Worm (Caenorhabditis elegans): Measurements from ENCODE around the gene srd-59.

srd-59 gene

DNA sequence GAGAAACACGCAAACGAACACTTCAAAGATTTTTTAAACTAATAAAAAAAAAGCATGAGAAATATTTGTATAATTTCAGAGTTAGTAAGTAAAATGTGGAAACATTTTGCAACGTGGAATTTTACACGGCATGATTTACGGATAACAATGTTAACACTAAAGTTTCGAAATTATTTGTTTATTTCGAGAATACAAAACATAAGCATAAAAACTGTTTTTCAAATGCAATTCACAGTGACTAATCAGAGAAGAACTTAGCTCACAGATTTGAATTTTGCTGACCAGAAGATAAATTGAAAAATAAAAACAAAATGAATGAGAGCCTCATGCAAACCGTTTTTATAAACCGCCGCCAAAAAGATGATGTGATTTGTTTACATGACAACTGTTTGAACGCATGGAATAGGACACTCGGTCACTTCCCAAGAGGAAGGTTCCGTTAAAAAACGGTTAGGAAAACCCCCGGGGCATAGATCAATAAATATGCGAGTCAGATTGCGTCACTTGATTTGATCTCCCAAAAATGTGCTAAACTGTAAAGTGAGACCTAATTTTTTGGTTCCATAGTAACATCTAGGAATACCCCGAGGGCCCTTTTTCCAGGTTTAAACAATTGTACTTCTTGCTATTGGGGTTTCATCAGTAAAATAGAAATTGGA is 20.5 kb downstream of the srd-59 start, which contains the start of gene clh-3:
Gene clh-3, minus strand, starts transcription at position 51 of the 659 bp plus-strand sequence.
- no peak for TF ChIP-seq dao-5 (tag; optimal IDR thresholded peaks at IDR 0.05)
- TF ChIP-seq W03F9.2 (tag; optimal IDR thresholded peaks at IDR 0.05), result no peak
- TF ChIP-seq him-1 (tag; optimal IDR thresholded peaks at IDR 0.05), result no peak

DNA sequence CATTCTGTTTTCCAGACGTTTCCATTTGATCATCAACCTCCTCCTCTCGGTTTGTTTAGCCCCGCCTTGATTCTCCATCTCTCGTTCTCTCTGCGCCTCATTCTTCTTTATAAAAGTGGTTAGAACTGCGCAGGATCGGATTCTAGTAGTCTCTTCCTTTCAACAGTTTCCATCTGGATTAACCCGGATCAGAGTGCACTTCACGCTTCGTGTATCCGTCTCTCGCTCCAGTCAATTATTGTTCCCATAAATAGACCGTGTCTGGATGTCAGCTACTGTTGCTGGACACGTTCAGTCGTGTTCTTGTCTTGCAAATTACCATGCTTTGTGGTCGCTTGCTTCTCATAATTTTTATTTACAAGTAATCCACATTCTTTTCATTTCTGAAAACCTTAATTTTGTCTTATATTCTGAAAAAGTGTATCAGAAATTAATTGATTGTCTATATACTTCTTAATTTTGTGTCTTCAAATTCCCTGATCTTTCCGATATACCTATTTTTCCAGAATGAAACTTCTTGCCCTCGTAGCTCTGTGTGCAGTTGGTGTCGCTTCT is 23.2 kb downstream of the srd-59 start, which contains the start of gene F32A5.4:
Gene F32A5.4, plus strand, starts transcription at position 505 of the 555 bp plus-strand sequence.
- no peak for TF ChIP-seq him-1 (tag; optimal IDR thresholded peaks at IDR 0.05)
- TF ChIP-seq dao-5 (tag; optimal IDR thresholded peaks at IDR 0.05), result no peak
- no peak for TF ChIP-seq W03F9.2 (tag; optimal IDR thresholded peaks at IDR 0.05)

DNA sequence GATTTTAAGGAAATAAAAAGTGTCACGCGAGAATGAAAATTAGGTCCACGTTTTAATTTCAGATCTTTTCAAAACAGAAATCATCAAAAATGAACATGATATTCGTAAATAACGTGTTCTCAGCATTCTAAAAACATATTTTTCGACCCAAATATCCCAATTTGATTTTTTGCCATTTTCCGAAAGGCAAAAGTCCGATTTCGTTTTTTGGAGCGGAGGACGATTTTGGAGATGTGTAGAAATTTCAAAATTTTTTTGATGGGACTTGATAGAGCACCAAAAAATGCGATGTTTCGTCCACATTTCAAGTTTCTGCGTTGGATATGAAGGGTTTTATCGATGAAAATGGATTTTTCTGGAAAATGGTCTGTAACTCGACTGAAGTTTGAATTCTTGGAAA is 25.2 kb downstream of the srd-59 start:
- TF ChIP-seq him-1 (tag; optimal IDR thresholded peaks at IDR 0.05) (no peak), dao-5 (tag; optimal IDR thresholded peaks at IDR 0.05) (no peak), W03F9.2 (tag; optimal IDR thresholded peaks at IDR 0.05) (no peak)

DNA sequence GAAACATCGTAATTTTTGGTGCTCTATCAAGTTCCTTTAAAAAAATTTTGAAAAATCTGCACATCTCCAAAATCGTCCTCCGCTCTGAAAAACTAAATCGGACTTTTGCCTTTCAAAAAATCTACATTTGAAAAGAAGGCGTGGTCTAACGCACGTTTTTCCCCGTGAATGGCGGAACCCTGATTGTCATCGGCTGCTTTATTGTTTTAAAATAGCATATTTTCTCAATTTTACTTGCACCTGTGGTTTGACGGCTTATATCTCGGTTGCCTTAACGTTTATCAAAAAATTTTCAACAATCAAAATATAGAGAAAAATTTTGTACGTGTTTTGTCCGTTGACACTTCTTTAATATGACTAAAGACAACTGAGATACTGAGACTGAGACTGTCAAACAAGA is 26.5 kb downstream of the srd-59 start:
- TF ChIP-seq W03F9.2 (tag; optimal IDR thresholded peaks at IDR 0.05) (no peak), him-1 (tag; optimal IDR thresholded peaks at IDR 0.05) (no peak), dao-5 (tag; optimal IDR thresholded peaks at IDR 0.05) (no peak)

DNA sequence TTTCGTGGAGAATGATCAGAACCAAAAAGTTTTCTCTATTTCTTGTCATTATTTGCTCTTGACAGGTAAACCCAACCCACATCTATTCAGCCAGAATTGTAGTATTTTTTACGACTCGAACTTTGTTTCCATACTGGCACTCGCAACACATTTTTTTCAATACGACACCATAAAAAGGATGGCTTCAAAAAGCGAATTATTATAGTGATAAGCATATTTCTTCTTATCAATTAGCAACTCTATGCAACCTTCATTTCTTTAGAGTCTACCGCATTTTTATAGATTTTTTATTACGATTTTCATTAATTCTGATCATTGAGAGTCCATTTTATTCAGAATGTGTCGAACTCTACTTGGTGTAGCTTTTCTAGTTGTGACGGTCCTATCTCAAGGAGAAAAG is 27.0 kb downstream of the srd-59 start, which contains the start of gene ctsa-3.1:
Gene ctsa-3.1, plus strand, starts transcription at position 337 of the 400 bp plus-strand sequence.
- TF ChIP-seq him-1 (tag; optimal IDR thresholded peaks at IDR 0.05) (no peak), dao-5 (tag; optimal IDR thresholded peaks at IDR 0.05) (no peak), W03F9.2 (tag; optimal IDR thresholded peaks at IDR 0.05) (no peak)

DNA sequence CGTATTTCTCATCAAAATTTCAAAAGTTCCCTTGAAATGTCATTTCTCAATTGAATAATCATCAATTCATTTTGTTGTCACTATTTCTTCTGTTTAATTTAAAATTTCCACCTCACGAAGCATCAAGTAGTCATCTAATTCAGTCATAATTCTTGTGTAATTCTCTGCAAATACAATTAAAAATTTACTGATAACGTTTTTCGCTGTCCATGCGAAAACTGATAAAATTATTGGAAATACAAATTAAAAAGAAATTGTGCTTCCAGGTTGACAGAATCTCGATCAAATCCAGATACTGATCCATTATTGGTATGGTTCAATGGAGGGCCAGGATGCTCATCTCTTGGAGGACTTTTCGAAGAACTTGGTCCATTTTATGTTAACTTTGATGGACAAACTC is 27.8 kb downstream of the srd-59 start:
- no peak for TF ChIP-seq dao-5 (tag; optimal IDR thresholded peaks at IDR 0.05)
- TF ChIP-seq him-1 (tag; optimal IDR thresholded peaks at IDR 0.05), result no peak
- TF ChIP-seq W03F9.2 (tag; optimal IDR thresholded peaks at IDR 0.05), result no peak

DNA sequence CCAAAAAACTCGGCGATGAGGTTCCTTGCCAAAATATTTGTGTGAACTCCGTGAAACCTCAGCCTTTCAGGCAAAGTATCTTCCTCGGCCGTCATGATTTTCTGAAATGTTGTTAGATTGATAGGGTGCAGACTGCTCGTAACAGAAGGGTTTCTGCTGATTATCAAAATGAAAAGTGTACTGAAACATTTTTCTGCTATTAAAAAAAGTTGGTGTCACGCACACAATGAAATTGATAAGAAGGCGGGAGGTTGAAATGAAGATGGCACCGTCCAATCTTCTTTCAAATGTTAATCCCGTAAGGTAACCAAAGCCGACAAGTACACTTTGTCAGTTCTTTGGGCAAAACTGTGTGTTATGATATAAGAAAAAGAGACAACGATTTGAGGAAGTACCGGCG is 31.4 kb downstream of the srd-59 start:
- TF ChIP-seq dao-5 (tag; optimal IDR thresholded peaks at IDR 0.05), result no peak
- no peak for TF ChIP-seq W03F9.2 (tag; optimal IDR thresholded peaks at IDR 0.05)
- no peak for TF ChIP-seq him-1 (tag; optimal IDR thresholded peaks at IDR 0.05)

DNA sequence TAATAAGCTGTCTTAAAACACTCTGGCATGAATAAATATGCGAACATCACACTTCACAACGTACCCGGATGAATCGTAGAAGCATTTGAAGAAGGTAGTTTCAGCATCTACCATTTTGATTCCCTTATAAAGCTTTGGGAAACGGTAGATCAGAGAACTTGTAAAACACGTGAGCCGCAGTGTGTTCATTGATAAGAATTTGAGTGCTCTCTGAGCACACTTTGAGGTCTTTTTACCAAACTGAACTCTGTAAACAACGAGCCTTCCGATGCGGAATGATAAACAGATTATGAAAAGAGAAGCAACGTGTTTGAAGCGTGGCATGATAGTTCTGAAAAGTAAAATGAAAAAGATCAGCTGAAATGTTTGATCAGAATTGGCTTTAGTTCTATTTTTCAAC is 32.8 kb downstream of the srd-59 start, which contains the start of gene aqp-1:
Gene aqp-1, minus strand, starts transcription at position 102 of the 400 bp plus-strand sequence.
- no peak for TF ChIP-seq W03F9.2 (tag; optimal IDR thresholded peaks at IDR 0.05)
- TF ChIP-seq dao-5 (tag; optimal IDR thresholded peaks at IDR 0.05), result no peak
- TF ChIP-seq him-1 (tag; optimal IDR thresholded peaks at IDR 0.05), result no peak

DNA sequence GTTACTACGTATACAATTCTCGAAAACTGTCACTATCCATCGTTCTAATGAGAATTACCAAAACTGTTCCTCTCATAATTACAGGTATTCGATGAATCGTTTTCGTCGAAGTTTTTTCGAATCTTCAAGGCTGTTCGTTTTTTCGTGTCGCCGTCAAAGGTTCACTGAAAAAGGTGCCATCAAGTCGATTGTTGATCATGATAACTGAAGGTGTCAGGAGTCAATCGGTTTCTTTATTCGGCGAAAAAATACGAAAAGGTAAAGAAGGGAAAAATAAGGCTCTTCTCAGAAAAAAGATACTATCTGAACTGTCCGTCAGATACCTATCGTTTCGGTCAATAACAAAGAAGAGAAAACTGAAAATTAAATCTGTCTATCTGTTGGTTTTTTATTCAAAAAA is 33.3 kb downstream of the srd-59 start:
- TF ChIP-seq him-1 (tag; optimal IDR thresholded peaks at IDR 0.05), result no peak
- TF ChIP-seq dao-5 (tag; optimal IDR thresholded peaks at IDR 0.05), result no peak
- TF ChIP-seq W03F9.2 (tag; optimal IDR thresholded peaks at IDR 0.05), result no peak

DNA sequence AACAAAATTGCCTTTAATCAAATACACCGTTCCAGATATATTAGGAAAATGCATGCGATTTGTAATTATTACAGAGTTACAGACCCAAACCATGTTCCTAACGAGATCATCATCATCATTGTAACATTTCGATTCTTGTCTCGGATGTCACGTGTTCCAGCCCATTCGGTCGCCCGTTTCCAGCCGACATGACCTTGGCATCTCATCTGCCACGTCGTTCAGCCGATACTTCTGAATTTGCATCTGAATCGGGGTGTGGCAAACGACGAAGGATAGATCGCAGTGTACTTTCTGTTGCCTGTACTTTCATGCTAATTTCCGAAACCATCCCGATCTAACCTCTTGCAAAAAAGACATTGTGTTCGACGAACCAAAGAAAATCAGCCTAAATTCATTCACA is 34.2 kb downstream of the srd-59 start:
- TF ChIP-seq him-1 (tag; optimal IDR thresholded peaks at IDR 0.05) (no peak), W03F9.2 (tag; optimal IDR thresholded peaks at IDR 0.05) (no peak), dao-5 (tag; optimal IDR thresholded peaks at IDR 0.05) (no peak)

DNA sequence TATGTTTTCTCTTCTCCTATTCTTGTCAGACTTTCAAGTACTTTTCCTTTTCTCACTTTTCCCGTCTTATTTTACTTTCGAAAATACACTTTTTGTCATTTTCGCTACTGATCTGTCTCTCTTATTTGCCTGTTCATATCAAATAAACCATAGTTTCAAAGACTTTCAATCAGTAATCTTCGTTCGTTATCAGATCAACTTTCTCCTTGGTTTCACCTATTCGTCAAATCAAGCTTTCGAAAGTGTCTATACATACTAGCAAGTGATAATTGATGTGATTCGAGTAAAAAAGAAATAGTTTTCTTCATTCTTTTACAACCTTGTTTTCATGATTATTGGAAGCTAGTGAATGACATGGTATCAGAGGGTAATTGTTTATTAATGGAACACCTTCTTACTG is 37.3 kb downstream of the srd-59 start:
- TF ChIP-seq dao-5 (tag; optimal IDR thresholded peaks at IDR 0.05) (no peak), him-1 (tag; optimal IDR thresholded peaks at IDR 0.05) (no peak), W03F9.2 (tag; optimal IDR thresholded peaks at IDR 0.05) (no peak)

DNA sequence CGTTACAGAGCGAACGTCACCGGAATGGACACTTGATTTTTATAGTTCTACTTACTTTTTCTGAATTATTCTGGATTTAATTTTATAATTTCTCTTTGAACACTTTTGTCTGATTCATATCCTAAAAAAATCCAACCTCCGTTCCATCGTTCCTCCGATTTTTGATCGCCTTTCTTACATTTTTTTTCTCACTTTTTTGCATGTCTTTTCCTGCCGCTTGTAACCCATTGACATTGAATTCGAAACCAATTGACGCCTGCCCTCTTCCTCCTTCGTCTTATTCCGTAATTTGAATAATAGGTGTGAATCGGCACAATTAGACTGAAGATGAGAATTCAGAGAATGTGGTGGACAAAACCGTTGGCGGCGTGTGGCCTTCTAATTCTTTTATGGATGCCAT is 40.1 kb downstream of the srd-59 start, which contains the start of gene skpo-3:
Gene skpo-3, plus strand, starts transcription at position 301 of the 400 bp plus-strand sequence.
- no peak for TF ChIP-seq dao-5 (tag; optimal IDR thresholded peaks at IDR 0.05)
- no peak for TF ChIP-seq him-1 (tag; optimal IDR thresholded peaks at IDR 0.05)
- no peak for TF ChIP-seq W03F9.2 (tag; optimal IDR thresholded peaks at IDR 0.05)

DNA sequence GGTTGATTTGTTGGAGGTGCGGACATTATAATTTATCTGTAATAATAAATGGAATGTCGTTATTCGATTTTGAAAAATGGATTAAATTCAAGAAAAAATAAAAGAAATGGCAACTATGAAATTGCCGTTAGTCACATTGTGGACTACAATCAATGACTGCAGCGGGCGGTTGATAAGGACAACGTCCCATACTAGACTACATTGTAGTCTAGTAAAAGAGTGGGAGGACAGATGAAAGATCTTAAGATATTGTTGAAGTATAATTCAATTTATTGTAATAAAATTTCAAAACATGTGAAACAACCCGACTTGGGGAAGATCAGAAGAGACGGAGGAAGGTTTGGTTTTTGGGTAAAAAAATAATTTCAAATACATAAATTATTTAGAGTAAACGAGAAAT is 46.5 kb downstream of the srd-59 start, which contains the start of the genes prx-13 and ada-2:
Gene prx-13, minus strand, starts transcription at position 38 of the 400 bp plus-strand sequence.
Gene ada-2, plus strand, starts transcription at position 282 of the 400 bp plus-strand sequence.
- TF ChIP-seq him-1 (tag; optimal IDR thresholded peaks at IDR 0.05) (no peak), dao-5 (tag; optimal IDR thresholded peaks at IDR 0.05) (no peak), W03F9.2 (tag; optimal IDR thresholded peaks at IDR 0.05) (no peak)

DNA sequence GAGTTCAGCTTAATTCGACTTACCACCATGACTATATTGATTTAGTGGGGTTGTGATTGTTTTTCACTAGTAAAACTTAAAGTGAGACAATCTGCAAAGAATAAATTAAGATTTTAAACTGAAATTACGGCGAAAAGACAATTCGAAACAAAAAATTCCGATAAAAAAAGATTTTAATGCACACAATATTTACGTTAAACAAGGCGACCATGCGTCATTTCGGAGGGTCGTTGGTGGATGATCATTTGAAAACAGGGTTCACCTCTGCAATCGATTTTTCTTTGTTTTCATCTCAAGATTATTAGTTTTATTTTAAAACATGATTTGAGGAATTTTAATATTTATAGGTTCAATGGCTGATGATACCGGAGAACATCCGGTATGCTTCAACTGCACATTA is 47.6 kb downstream of the srd-59 start, which contains the start of gene lsm-4:
Gene lsm-4, minus strand, starts transcription at position 91 of the 400 bp plus-strand sequence.
- TF ChIP-seq W03F9.2 (tag; optimal IDR thresholded peaks at IDR 0.05) (no peak), dao-5 (tag; optimal IDR thresholded peaks at IDR 0.05) (no peak), him-1 (tag; optimal IDR thresholded peaks at IDR 0.05) (no peak)

Data from whole organism, L4/young adult.